Fruit fly (Drosophila melanogaster) whole organism, pupa: ENCODE data around the gene CG11425.

Experiments used
- CG12605 ChIP-seq: fragments of 200-800 bp; sonication (Bioruptor generic); IDR thresholded peaks from 2 replicates; pipeline ENCODE4 v1.3.6; 2022; ENCODE audit warnings: missing biosample characterization, missing genetic modification characterization
- CG13204 ChIP-seq: fragments of 200-800 bp; sonication (Bioruptor generic); optimal IDR thresholded peaks from 2 replicates; lab custom pipeline; 2018; ENCODE audit warnings: missing biosample characterization, mild to moderate bottlenecking, missing genetic modification characterization, moderate library complexity
- CG14655 ChIP-seq: fragments of 200-800 bp; sonication (Bioruptor generic); optimal IDR thresholded peaks from 3 replicates; lab custom pipeline; 2017; ENCODE audit warnings: mild to moderate bottlenecking, missing biosample characterization, missing genetic modification reagents, missing genetic modification characterization
- CG17806 ChIP-seq: fragments of 200-800 bp; sonication (Bioruptor generic); optimal IDR thresholded peaks from 2 replicates; lab custom pipeline; 2018; ENCODE audit warnings: missing biosample characterization, mild to moderate bottlenecking, missing genetic modification characterization, moderate library complexity
- CG32121 ChIP-seq: fragments of 200-800 bp; sonication (Bioruptor generic); IDR thresholded peaks from 2 replicates; pipeline ENCODE4 v1.3.6; 2022; ENCODE audit warnings: missing biosample characterization, missing genetic modification characterization
- CG34367 ChIP-seq: fragments of 200-800 bp; sonication (Bioruptor generic); optimal IDR thresholded peaks from 2 replicates; lab custom pipeline; 2018; ENCODE audit warnings: missing biosample characterization, mild to moderate bottlenecking, missing genetic modification characterization
- CG4496 ChIP-seq: fragments of 200-800 bp; sonication (Bioruptor generic); IDR thresholded peaks from 3 replicates; pipeline ENCODE4 v1.3.6; 2022; ENCODE audit warnings: missing biosample characterization, missing genetic modification characterization
- CG8301 ChIP-seq: fragments of 200-800 bp; sonication (Bioruptor generic); optimal IDR thresholded peaks from 2 replicates; lab custom pipeline; 2018; ENCODE audit warnings: missing biosample characterization, mild to moderate bottlenecking, missing genetic modification characterization
- D1 ChIP-seq: fragments of 200-800 bp; sonication (Bioruptor generic); optimal IDR thresholded peaks from 2 replicates; lab custom pipeline; 2018; ENCODE audit warnings: missing biosample characterization, mild to moderate bottlenecking, missing genetic modification characterization, moderate library complexity
- EcR ChIP-seq: fragments of 200-800 bp; sonication (Bioruptor generic); optimal IDR thresholded peaks from 3 replicates; lab custom pipeline; 2019; ENCODE audit warnings: missing biosample characterization, missing genetic modification characterization, mild to moderate bottlenecking, moderate library complexity, missing genetic modification reagents
- Ets98B ChIP-seq: fragments of 200-800 bp; sonication (Bioruptor generic); IDR thresholded peaks from 2 replicates; pipeline ENCODE4 v1.3.6; 2022; ENCODE audit warnings: missing biosample characterization, missing genetic modification characterization
- Pif1A ChIP-seq: fragments of 200-800 bp; sonication (Bioruptor generic); optimal IDR thresholded peaks from 3 replicates; lab custom pipeline; 2016; ENCODE audit warnings: missing biosample characterization, missing genetic modification characterization
- Snoo ChIP-seq: fragments of 200-800 bp; sonication (Bioruptor generic); optimal IDR thresholded peaks from 3 replicates; lab custom pipeline; 2017; ENCODE audit warnings: missing biosample characterization, mild to moderate bottlenecking, missing genetic modification characterization, inconsistent platforms
- rn ChIP-seq: fragments of 200-800 bp; sonication (Bioruptor generic); IDR thresholded peaks from 2 replicates; pipeline ENCODE4 v1.3.6; 2022; ENCODE audit warnings: missing biosample characterization, missing genetic modification characterization

dm6 chr3L:22455953-22456488, 18.6 kb upstream of the CG11425 start:
- TF ChIP-seq EcR (no peak), CG17806 (tag; lab: Kevin White, UChicago) (no peak), Pif1A (no peak), rn (GFP tag; lab: Robert Waterston, UW) (no peak), Ets98B (GFP tag; lab: Robert Waterston, UW) (no peak), D1 (no peak), CG4496 (GFP tag; lab: Robert Waterston, UW) (no peak), Snoo (tag; lab: Kevin White, UChicago) (no peak), CG8301 (tag; lab: Kevin White, UChicago) (no peak), CG32121 (GFP tag; lab: Robert Waterston, UW) (no peak), CG14655 (GFP tag; lab: Kevin White, UChicago) (no peak), CG34367 (no peak), CG13204 (no peak), CG12605 (no peak)
